Worm (Caenorhabditis elegans) whole organism, L1 larva: ENCODE results near the gene his-32.

Experiments
- ama-1 ChIP-seq: fragments of 150-350 bp; optimal IDR thresholded peaks from 2 replicates; lab custom pipeline; 2014
- blmp-1 ChIP-seq: fragments of 150-350 bp; optimal IDR thresholded peaks from 2 replicates; lab custom pipeline; 2014; ENCODE audit warnings: missing biosample characterization, missing genetic modification characterization
- ceh-82 ChIP-seq, 3 experiments: fragments of 150-350 bp in 1 of 3; sonication (generic microtip) in 2 of 3; optimal IDR thresholded peaks; 2 replicates each; lab custom pipeline; 2014 to 2017; ENCODE audit warnings: missing biosample characterization in 3 of 3, missing genetic modification characterization in 3 of 3
- ces-1 ChIP-seq: fragments of 150-350 bp; optimal IDR thresholded peaks from 2 replicates; lab custom pipeline; 2014; ENCODE audit warnings: missing biosample characterization, missing genetic modification reagents, missing genetic modification characterization
- efl-1 ChIP-seq, 4 experiments: fragments of 150-350 bp; optimal IDR thresholded peaks in 3 of 4; peaks in 1 of 4; 1 replicate in 1 of 4; 2 replicates in 3 of 4; lab custom pipeline; 2014; ENCODE audit warnings: missing biosample characterization in 2 of 4, missing genetic modification characterization in 2 of 4, missing genetic modification reagents in 2 of 4
- egl-27 ChIP-seq, 2 experiments: fragments of 150-350 bp in 1 of 2; sonication (generic microtip); optimal IDR thresholded peaks; 3 replicates each; lab custom pipeline; 2017 to 2018; ENCODE audit warnings: missing biosample characterization in 2 of 2, missing genetic modification characterization in 2 of 2, missing genetic modification reagents in 2 of 2
- lin-13 ChIP-seq: fragments of 150-350 bp; optimal IDR thresholded peaks from 2 replicates; lab custom pipeline; 2014; ENCODE audit warnings: missing biosample characterization, missing genetic modification reagents, missing genetic modification characterization
- nhr-20 ChIP-seq: sonication (generic microtip); optimal IDR thresholded peaks from 2 replicates; lab custom pipeline; 2016; ENCODE audit warnings: mild to moderate bottlenecking, missing genetic modification characterization, missing compliant biosample characterization
- ztf-11 ChIP-seq, 2 experiments: sonication (generic microtip); optimal IDR thresholded peaks; 2 replicates each; lab custom pipeline; 2016 to 2017; ENCODE audit warnings: missing genetic modification characterization in 2 of 2, missing biosample characterization in 1 of 2, missing compliant biosample characterization in 1 of 2

DNA sequence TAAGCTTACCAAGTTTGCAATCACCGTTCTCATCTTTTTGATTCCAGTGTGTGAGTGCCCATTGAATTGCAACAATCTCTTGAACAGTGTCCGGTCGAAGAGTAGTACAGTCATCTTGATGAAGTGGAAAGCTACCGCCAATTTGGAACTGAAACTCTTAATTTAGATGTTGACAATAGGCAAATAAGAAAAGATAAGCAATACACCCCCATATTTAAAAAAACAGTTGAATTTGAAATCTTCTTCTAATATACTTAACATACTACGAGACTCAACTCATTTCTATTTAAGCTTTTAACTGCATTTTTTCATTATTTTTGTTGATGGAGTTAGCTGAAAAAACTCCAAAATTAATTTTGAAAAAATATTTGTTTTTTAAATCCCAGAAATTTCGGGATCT, 22.0 kb upstream of the his-32 start:
- TF ChIP-seq ces-1 (GFP tag; lab: Kevin White, UChicago) (no peak), ama-1 (lab: Kevin White, UChicago) (no peak), egl-27 (tag; optimal IDR thresholded peaks at IDR 0.05; lab: Kevin White, UChicago) (no peak), blmp-1 (tag; lab: Kevin White, UChicago) (no peak), lin-13 (GFP tag; lab: Kevin White, UChicago) (no peak), efl-1 (optimal IDR thresholded peaks at IDR 0.05; lab: Kevin White, UChicago) (no peak), efl-1 (GFP tag; optimal IDR thresholded peaks at IDR 0.05 in 1 of 2; lab: Kevin White, UChicago) (peak in 1 of 2 experiments; percentile 56), ztf-11 (tag; optimal IDR thresholded peaks at IDR 0.05; lab: Kevin White, UChicago) (no peak), nhr-20 (no peak), ceh-82 (tag; optimal IDR thresholded peaks at IDR 0.05; lab: Kevin White, UChicago) (no peak)
